Worm (Caenorhabditis elegans) whole organism, young adult: ENCODE measurements around the gene swd-2.2.

Experiments
- B0035.1 ChIP-seq: sonication (generic microtip); optimal IDR thresholded peaks from 2 replicates; lab custom pipeline; 2016; ENCODE audit warnings: missing genetic modification characterization, mild to moderate bottlenecking, missing compliant biosample characterization, missing genotype, missing genetic modification reagents
- C06A6.2 ChIP-seq: fragments of 200-800 bp; sonication (Bioruptor generic); conservative IDR thresholded peaks from 2 replicates; pipeline ENCODE4 v1.3.6; 2022; ENCODE audit warnings: missing genetic modification characterization, missing compliant biosample characterization
- C17E4.6 ChIP-seq: fragments of 200-800 bp; sonication (Bioruptor generic); IDR thresholded peaks from 2 replicates; pipeline ENCODE4 v1.3.6; 2022; ENCODE audit warnings: missing genetic modification reagents, missing genetic modification characterization, missing compliant biosample characterization
- F23B12.7 ChIP-seq: sonication (generic microtip); optimal IDR thresholded peaks from 2 replicates; lab custom pipeline; 2017; ENCODE audit warnings: missing genetic modification characterization, mild to moderate bottlenecking, missing compliant biosample characterization, antibody characterized with exemption, moderate library complexity; ENCODE audit not compliant: insufficient read depth
- F33H1.4 ChIP-seq: fragments of 200-800 bp; sonication (Bioruptor generic); IDR thresholded peaks from 2 replicates; pipeline ENCODE4 v1.3.6; 2022; ENCODE audit warnings: missing genetic modification reagents, missing genetic modification characterization, missing compliant biosample characterization
- F37B4.10 ChIP-seq: fragments of 200-800 bp; sonication (Bioruptor generic); IDR thresholded peaks from 2 replicates; pipeline ENCODE4 v1.3.6; 2022; ENCODE audit warnings: missing genetic modification characterization, missing compliant biosample characterization
- F52B5.7 ChIP-seq: sonication (generic microtip); optimal IDR thresholded peaks from 2 replicates; lab custom pipeline; 2016; ENCODE audit warnings: mild to moderate bottlenecking, missing genetic modification characterization, missing compliant biosample characterization
- Y56A3A.18 ChIP-seq: fragments of 200-800 bp; sonication (Bioruptor generic); IDR thresholded peaks from 2 replicates; pipeline ENCODE4 v1.3.6; 2022; ENCODE audit warnings: missing genetic modification reagents, missing genetic modification characterization, missing compliant biosample characterization
- Y79H2A.3 ChIP-seq: fragments of 200-800 bp; sonication (Bioruptor generic); conservative IDR thresholded peaks from 2 replicates; pipeline ENCODE4 v1.3.6; 2022; ENCODE audit warnings: missing genetic modification reagents, missing genetic modification characterization, missing compliant biosample characterization
- Y95B8A.8 ChIP-seq: fragments of 200-800 bp; sonication (Bioruptor generic); IDR thresholded peaks from 2 replicates; pipeline ENCODE4 v1.3.6; 2022; ENCODE audit warnings: missing genetic modification reagents, missing genetic modification characterization, missing compliant biosample characterization
- ZK185.1 ChIP-seq: sonication (generic microtip); optimal IDR thresholded peaks from 2 replicates; lab custom pipeline; 2016; ENCODE audit warnings: mild to moderate bottlenecking, missing genetic modification characterization, missing compliant biosample characterization; ENCODE audit not compliant: poor library complexity, severe bottlenecking
- ama-1 ChIP-seq, 3 experiments: fragments of 150-350 bp in 1 of 3; sonication (generic microtip) in 2 of 3; optimal IDR thresholded peaks; 2 replicates each; lab custom pipeline; 2014 to 2018; ENCODE audit warnings: missing biosample characterization in 2 of 3, missing genetic modification characterization in 2 of 3, missing genetic modification reagents in 2 of 3
- aptf-3 ChIP-seq: fragments of 200-800 bp; sonication (Bioruptor generic); IDR thresholded peaks from 2 replicates; pipeline ENCODE4 v1.3.6; 2022; ENCODE audit warnings: missing genetic modification characterization, missing compliant biosample characterization
- attf-3 ChIP-seq: fragments of 200-800 bp; sonication (Bioruptor generic); conservative IDR thresholded peaks from 2 replicates; pipeline ENCODE4 v1.3.6; 2022; ENCODE audit warnings: missing genetic modification reagents, missing genetic modification characterization, missing compliant biosample characterization
- attf-5 ChIP-seq: fragments of 200-800 bp; sonication (Bioruptor generic); optimal IDR thresholded peaks from 2 replicates; lab custom pipeline; 2018; ENCODE audit warnings: mild to moderate bottlenecking, missing genetic modification characterization, missing compliant biosample characterization
- ccch-3 ChIP-seq: fragments of 200-800 bp; sonication (Bioruptor generic); optimal IDR thresholded peaks from 2 replicates; lab custom pipeline; 2018; ENCODE audit warnings: mild to moderate bottlenecking, missing genetic modification characterization, missing compliant biosample characterization
- cebp-1 ChIP-seq, 2 experiments: fragments of 200-800 bp in 1 of 2; sonication (Bioruptor generic) in 1 of 2; sonication (generic microtip) in 1 of 2; IDR thresholded peaks in 1 of 2; optimal IDR thresholded peaks in 1 of 2; 2 replicates each; pipeline versions ENCODE4 v1.3.6 to Lab custom; 2017 to 2022; ENCODE audit warnings: missing compliant biosample characterization in 2 of 2, missing genetic modification characterization in 2 of 2, mild to moderate bottlenecking in 1 of 2, missing genetic modification reagents in 1 of 2, moderate library complexity in 1 of 2
- ceh-100 ChIP-seq: fragments of 200-800 bp; sonication (Bioruptor generic); IDR thresholded peaks from 2 replicates; pipeline ENCODE4 v1.3.6; 2022; ENCODE audit warnings: missing genetic modification reagents, missing genetic modification characterization, missing compliant biosample characterization
- ceh-27 ChIP-seq: fragments of 200-800 bp; sonication (Bioruptor generic); optimal IDR thresholded peaks from 2 replicates; lab custom pipeline; 2018; ENCODE audit warnings: mild to moderate bottlenecking, missing genetic modification characterization, moderate library complexity, missing compliant biosample characterization
- ceh-40 ChIP-seq: fragments of 200-800 bp; sonication (Bioruptor generic); IDR thresholded peaks from 2 replicates; pipeline ENCODE4 v1.3.6; 2022; ENCODE audit warnings: missing genetic modification characterization, missing compliant biosample characterization
- ceh-58 ChIP-seq: fragments of 200-800 bp; sonication (Bioruptor generic); IDR thresholded peaks from 2 replicates; pipeline ENCODE4 v1.3.6; 2022; ENCODE audit warnings: missing genetic modification characterization, missing compliant biosample characterization
- chd-7 ChIP-seq: sonication (generic microtip); optimal IDR thresholded peaks from 2 replicates; lab custom pipeline; 2016; ENCODE audit warnings: mild to moderate bottlenecking, missing genetic modification characterization, moderate library complexity, missing compliant biosample characterization
- dpff-1 ChIP-seq: sonication (generic microtip); optimal IDR thresholded peaks from 2 replicates; lab custom pipeline; 2017; ENCODE audit warnings: mild to moderate bottlenecking, missing genetic modification characterization, missing compliant biosample characterization
- ekl-4 ChIP-seq: fragments of 200-800 bp; sonication (Bioruptor generic); IDR thresholded peaks from 2 replicates; pipeline ENCODE4 v1.3.6; 2022; ENCODE audit warnings: missing genetic modification reagents, missing genetic modification characterization, missing compliant biosample characterization
- hmg-1.2 ChIP-seq: fragments of 200-800 bp; sonication (Bioruptor generic); IDR thresholded peaks from 2 replicates; pipeline ENCODE4 v1.3.6; 2022; ENCODE audit warnings: missing genetic modification reagents, missing genetic modification characterization, missing compliant biosample characterization
- hmg-20 ChIP-seq: fragments of 200-800 bp; sonication (Bioruptor generic); IDR thresholded peaks from 2 replicates; pipeline ENCODE4 v1.3.6; 2022; ENCODE audit warnings: missing genetic modification reagents, missing genetic modification characterization, missing compliant biosample characterization
- lin-35 ChIP-seq, 3 experiments: fragments of 150-350 bp in 2 of 3; sonication (generic microtip) in 1 of 3; optimal IDR thresholded peaks; 2 replicates each; lab custom pipeline; 2014 to 2018; ENCODE audit warnings: missing biosample characterization in 3 of 3, missing genetic modification characterization in 3 of 3, missing genetic modification reagents in 3 of 3
- lin-40 ChIP-seq: sonication (generic microtip); optimal IDR thresholded peaks from 2 replicates; lab custom pipeline; 2016; ENCODE audit warnings: missing genetic modification characterization, mild to moderate bottlenecking, missing compliant biosample characterization, missing genotype, missing genetic modification reagents
- lsl-1 ChIP-seq: fragments of 200-800 bp; sonication (Bioruptor generic); optimal IDR thresholded peaks from 2 replicates; lab custom pipeline; 2018; ENCODE audit warnings: mild to moderate bottlenecking, missing genetic modification characterization, moderate library complexity, missing compliant biosample characterization
- madf-3 ChIP-seq: fragments of 200-800 bp; sonication (Bioruptor generic); IDR thresholded peaks from 2 replicates; pipeline ENCODE4 v1.3.6; 2022; ENCODE audit warnings: missing genetic modification reagents, missing genetic modification characterization, missing compliant biosample characterization
- madf-8 ChIP-seq: fragments of 200-800 bp; sonication (Bioruptor generic); conservative IDR thresholded peaks from 2 replicates; pipeline ENCODE4 v1.3.6; 2022; ENCODE audit warnings: missing genetic modification reagents, missing genetic modification characterization, missing compliant biosample characterization
- mcd-1 ChIP-seq: fragments of 200-800 bp; sonication (Bioruptor generic); IDR thresholded peaks from 2 replicates; pipeline ENCODE4 v1.3.6; 2022; ENCODE audit warnings: missing genetic modification reagents, missing genetic modification characterization, missing compliant biosample characterization
- mel-28 ChIP-seq: sonication (generic microtip); optimal IDR thresholded peaks from 2 replicates; lab custom pipeline; 2016; ENCODE audit warnings: borderline replicate concordance, mild to moderate bottlenecking, missing genetic modification characterization, missing compliant biosample characterization
- nfyb-1 ChIP-seq: fragments of 200-800 bp; sonication (Bioruptor generic); IDR thresholded peaks from 2 replicates; pipeline ENCODE4 v1.3.6; 2022; ENCODE audit warnings: missing genetic modification reagents, missing genetic modification characterization, missing compliant biosample characterization
- nhr-90 ChIP-seq: sonication (generic microtip); optimal IDR thresholded peaks from 2 replicates; lab custom pipeline; 2016; ENCODE audit warnings: missing genotype, mild to moderate bottlenecking, missing genetic modification characterization, missing compliant biosample characterization
- pbrm-1 ChIP-seq: fragments of 200-800 bp; sonication (Bioruptor generic); IDR thresholded peaks from 2 replicates; pipeline ENCODE4 v1.3.6; 2022; ENCODE audit warnings: missing genetic modification reagents, missing genetic modification characterization, missing compliant biosample characterization
- repo-1 ChIP-seq: sonication (generic microtip); optimal IDR thresholded peaks from 2 replicates; lab custom pipeline; 2017; ENCODE audit warnings: mild to moderate bottlenecking, missing genetic modification characterization, missing compliant biosample characterization
- sea-2 ChIP-seq: fragments of 200-800 bp; sonication (Bioruptor generic); IDR thresholded peaks from 2 replicates; pipeline ENCODE4 v1.3.6; 2022; ENCODE audit warnings: missing genetic modification characterization, missing compliant biosample characterization
- snpc-1.1 ChIP-seq: sonication (generic microtip); optimal IDR thresholded peaks from 2 replicates; lab custom pipeline; 2017; ENCODE audit warnings: missing genetic modification characterization, mild to moderate bottlenecking, missing compliant biosample characterization, antibody characterized with exemption, moderate library complexity, missing genotype, missing genetic modification reagents; ENCODE audit not compliant: insufficient read depth
- tbp1 ChIP-seq: fragments of 200-800 bp; sonication (Bioruptor generic); optimal IDR thresholded peaks from 2 replicates; lab custom pipeline; 2018; ENCODE audit warnings: mild to moderate bottlenecking, missing genetic modification characterization, missing compliant biosample characterization
- xnd-1 ChIP-seq: sonication (generic microtip); optimal IDR thresholded peaks from 2 replicates; lab custom pipeline; 2016; ENCODE audit warnings: missing genotype, missing genetic modification reagents, missing genetic modification characterization, missing compliant biosample characterization
- zfh-2 ChIP-seq: fragments of 200-800 bp; sonication (Bioruptor generic); conservative IDR thresholded peaks from 2 replicates; pipeline ENCODE4 v1.3.6; 2022; ENCODE audit warnings: missing genetic modification reagents, missing genetic modification characterization, missing compliant biosample characterization
- ztf-18 ChIP-seq: sonication (generic microtip); optimal IDR thresholded peaks from 2 replicates; lab custom pipeline; 2016; ENCODE audit warnings: missing genotype, mild to moderate bottlenecking, missing genetic modification characterization, missing compliant biosample characterization

Gene swd-2.2

ce11 chrIV:7785506-7786065 lies 11.4 kb downstream of the swd-2.2 start, which contains the start of gene tag-322 (continued):
- TF ChIP-seq lin-35 (GFP tag; optimal IDR thresholded peaks at IDR 0.05; lab: Kevin White, UChicago) (peak in 1 of 3 experiments; percentile 62), ztf-18 (tag; lab: Kevin White, UChicago) (no peak), ccch-3 (no peak), cebp-1 (GFP tag; IDR thresholded peaks at IDR 0.05; lab: Robert Waterston, UW) (no peak), cebp-1 (tag; optimal IDR thresholded peaks at IDR 0.05; lab: Kevin White, UChicago) (peak; percentile 41), lsl-1 (GFP tag; lab: Kevin White, UChicago) (peak; percentile 19), hmg-1.2 (GFP tag; lab: Robert Waterston, UW) (0 out of 2 replicates have a peak, but pooled peaks have one; percentile 6), zfh-2 (GFP tag; lab: Robert Waterston, UW) (no peak), pbrm-1 (GFP tag; lab: Robert Waterston, UW) (0 out of 2 replicates have a peak, but pooled peaks have one; percentile 30), mcd-1 (GFP tag; lab: Robert Waterston, UW) (peak; percentile 93), lin-40 (peak; percentile 41), ceh-100 (GFP tag; lab: Robert Waterston, UW) (0 out of 2 replicates have a peak, but pooled peaks have one; percentile 24), F37B4.10 (GFP tag; lab: Robert Waterston, UW) (no peak), F52B5.7 (tag; lab: Kevin White, UChicago) (no peak), chd-7 (tag; lab: Kevin White, UChicago) (no peak), nfyb-1 (GFP tag; lab: Robert Waterston, UW) (peak; percentile 62; the same call in 1 of the 2 replicates), attf-5 (GFP tag; lab: Kevin White, UChicago) (peak; percentile 19), mel-28 (tag; lab: Kevin White, UChicago) (no peak), F33H1.4 (GFP tag; lab: Robert Waterston, UW) (peak; percentile 47; the same call in 1 of the 2 replicates), ceh-27 (GFP tag; lab: Kevin White, UChicago) (peak; percentile 1), sea-2 (no peak)
- TF ChIP-seq, all 124 proteins: peak for 22

ce11 chrIV:7789521-7789949 lies 15.3 kb downstream of the swd-2.2 start, which contains the start of gene imp-3:
imp-3 (minus strand) TSS chrIV:7789613.
- TF ChIP-seq snpc-1.1 (tag; lab: Kevin White, UChicago) (peak; percentile 19), ekl-4 (peak; percentile 83), F23B12.7 (tag; lab: Kevin White, UChicago) (no peak), ceh-100 (GFP tag; lab: Robert Waterston, UW) (peak; percentile 60), Y95B8A.8 (GFP tag; lab: Robert Waterston, UW) (peak; percentile 66; the same call in 1 of the 2 replicates), B0035.1 (tag; lab: Kevin White, UChicago) (no peak), ama-1 (optimal IDR thresholded peaks at IDR 0.05; lab: Kevin White, UChicago) (peak; percentile 95), ama-1 (GFP tag; optimal IDR thresholded peaks at IDR 0.05; lab: Kevin White, UChicago) (peak; percentile 51 to 81), repo-1 (tag; lab: Kevin White, UChicago) (peak; percentile 56), C06A6.2 (GFP tag; lab: Robert Waterston, UW) (no peak), aptf-3 (GFP tag; lab: Robert Waterston, UW) (peak; percentile 35; the same call in 1 of the 2 replicates), chd-7 (tag; lab: Kevin White, UChicago) (peak; percentile 75), Y56A3A.18 (GFP tag; lab: Robert Waterston, UW) (peak; percentile 56; the same call in 1 of the 2 replicates), tbp1 (peak; percentile 60), xnd-1 (peak; percentile 23), mcd-1 (GFP tag; lab: Robert Waterston, UW) (peak; percentile 73), nhr-90 (no peak), madf-8 (0 out of 2 replicates have a peak, but pooled peaks have one; percentile 10), dpff-1 (tag; lab: Kevin White, UChicago) (peak; percentile 7), hmg-20 (GFP tag; lab: Robert Waterston, UW) (0 out of 2 replicates have a peak, but pooled peaks have one; percentile 46), madf-3 (GFP tag; lab: Robert Waterston, UW) (0 out of 2 replicates have a peak, but pooled peaks have one; percentile 40), C17E4.6 (GFP tag; lab: Robert Waterston, UW) (peak; percentile 54; the same call in 1 of the 2 replicates), ceh-58 (0 out of 2 replicates have a peak, but pooled peaks have one; percentile 10), attf-3 (GFP tag; lab: Robert Waterston, UW) (0 out of 2 replicates have a peak, but pooled peaks have one; percentile 27), ceh-40 (GFP tag; lab: Robert Waterston, UW) (peak; percentile 76), Y79H2A.3 (peak; percentile 81), ZK185.1 (tag; lab: Kevin White, UChicago) (peak; percentile 12)
